Fruit fly (Drosophila melanogaster) whole organism, embryonic: ENCODE data around the gene CG13081.
A peak's percentile ranks its signal among the peaks of the same experiment; 100 is the strongest.

ENCODE experiments used
- Atf3 ChIP-seq: fragments of 200-800 bp; sonication (Bioruptor generic); optimal IDR thresholded peaks from 3 replicates; lab custom pipeline; 2016; ENCODE audit warnings: missing biosample characterization, missing genetic modification characterization
- BEAF-32 ChIP-seq: fragments of 200-800 bp; sonication (Bioruptor generic); optimal IDR thresholded peaks from 3 replicates; lab custom pipeline; 2017; ENCODE audit warnings: missing biosample characterization, missing genetic modification characterization, mild to moderate bottlenecking, moderate library complexity, missing genetic modification reagents
- CG10431 ChIP-seq: fragments of 200-800 bp; sonication (Bioruptor generic); optimal IDR thresholded peaks from 3 replicates; lab custom pipeline; 2018; ENCODE audit warnings: missing biosample characterization, mild to moderate bottlenecking, missing genetic modification characterization
- CG10462 ChIP-seq: fragments of 200-800 bp; sonication (Bioruptor generic); optimal IDR thresholded peaks from 2 replicates; lab custom pipeline; 2016; ENCODE audit warnings: missing biosample characterization, missing genetic modification characterization
- CG11695 ChIP-seq: fragments of 200-800 bp; sonication (Bioruptor generic); IDR thresholded peaks from 3 replicates; pipeline ENCODE4 v1.3.6; 2022; ENCODE audit warnings: missing biosample characterization, missing genetic modification characterization
- CG12071 ChIP-seq: fragments of 200-800 bp; sonication (Bioruptor generic); optimal IDR thresholded peaks from 3 replicates; lab custom pipeline; 2018; ENCODE audit warnings: missing biosample characterization, mild to moderate bottlenecking, missing genetic modification characterization
- CG13123 ChIP-seq: fragments of 200-800 bp; sonication (Bioruptor generic); optimal IDR thresholded peaks from 2 replicates; lab custom pipeline; 2016; ENCODE audit warnings: missing biosample characterization, missing genetic modification characterization
- CG16779 ChIP-seq: fragments of 200-800 bp; sonication (Bioruptor generic); IDR thresholded peaks from 2 replicates; pipeline ENCODE4 v1.3.6; 2022; ENCODE audit warnings: missing biosample characterization, missing genetic modification characterization
- CG17359 ChIP-seq: fragments of 200-800 bp; sonication (Bioruptor generic); optimal IDR thresholded peaks from 3 replicates; lab custom pipeline; 2018; ENCODE audit warnings: missing biosample characterization, mild to moderate bottlenecking, missing genetic modification characterization, moderate library complexity
- CG17385 ChIP-seq: fragments of 200-800 bp; sonication (Bioruptor generic); optimal IDR thresholded peaks from 3 replicates; lab custom pipeline; 2018; ENCODE audit warnings: missing biosample characterization, mild to moderate bottlenecking, missing genetic modification characterization
- CG1832 ChIP-seq: fragments of 200-800 bp; sonication (Bioruptor generic); optimal IDR thresholded peaks from 2 replicates; lab custom pipeline; 2017; ENCODE audit warnings: missing biosample characterization, mild to moderate bottlenecking, missing genetic modification characterization, inconsistent platforms
- CG18764 ChIP-seq: fragments of 200-800 bp; sonication (Bioruptor generic); optimal IDR thresholded peaks from 3 replicates; lab custom pipeline; 2016; ENCODE audit warnings: missing biosample characterization, missing genetic modification characterization
- CG30403 ChIP-seq: fragments of 200-800 bp; sonication (Bioruptor generic); optimal IDR thresholded peaks from 3 replicates; lab custom pipeline; 2016; ENCODE audit warnings: missing biosample characterization, missing genetic modification characterization
- CG31224 ChIP-seq: fragments of 200-800 bp; sonication (Bioruptor generic); IDR thresholded peaks from 2 replicates; pipeline ENCODE4 v1.3.6; 2022; ENCODE audit warnings: missing biosample characterization, missing genetic modification characterization
- CG31388 ChIP-seq: fragments of 200-800 bp; sonication (Bioruptor generic); optimal IDR thresholded peaks from 2 replicates; lab custom pipeline; 2016; ENCODE audit warnings: missing biosample characterization, missing genetic modification characterization
- CG4730 ChIP-seq: fragments of 200-800 bp; sonication (Bioruptor generic); IDR thresholded peaks from 2 replicates; pipeline ENCODE4 v1.3.6; 2022; ENCODE audit warnings: missing biosample characterization, missing genetic modification characterization
- CG7839 ChIP-seq: fragments of 200-800 bp; sonication (Bioruptor generic); optimal IDR thresholded peaks from 3 replicates; lab custom pipeline; 2018; ENCODE audit warnings: missing biosample characterization, mild to moderate bottlenecking, missing genetic modification characterization, moderate library complexity
- CG9215 ChIP-seq: fragments of 200-800 bp; sonication (Bioruptor generic); IDR thresholded peaks from 2 replicates; pipeline ENCODE4 v1.3.6; 2022; ENCODE audit warnings: missing biosample characterization, missing genetic modification characterization
- CrebB ChIP-seq: fragments of 200-800 bp; sonication (Bioruptor generic); optimal IDR thresholded peaks from 3 replicates; lab custom pipeline; 2018; ENCODE audit warnings: missing biosample characterization, mild to moderate bottlenecking, missing genetic modification characterization
- Gsc ChIP-seq: fragments of 200-800 bp; sonication (Bioruptor generic); IDR thresholded peaks from 2 replicates; pipeline ENCODE4 v1.3.6; 2022; ENCODE audit warnings: missing biosample characterization, missing genetic modification characterization
- H2.0 ChIP-seq: fragments of 200-800 bp; sonication (Bioruptor generic); IDR thresholded peaks from 2 replicates; pipeline ENCODE4 v1.3.6; 2022; ENCODE audit warnings: missing biosample characterization, missing genetic modification characterization
- HLH4C ChIP-seq: fragments of 200-800 bp; sonication (Bioruptor generic); IDR thresholded peaks from 3 replicates; pipeline ENCODE4 v1.3.6; 2022; ENCODE audit warnings: missing biosample characterization, missing genetic modification characterization; ENCODE audit not compliant: partially characterized antibody
- Hr3 ChIP-seq: fragments of 200-800 bp; sonication (Bioruptor generic); optimal IDR thresholded peaks from 3 replicates; lab custom pipeline; 2016; ENCODE audit warnings: missing biosample characterization, missing genetic modification characterization
- Hr39 ChIP-seq: fragments of >200 bp; optimal IDR thresholded peaks from 2 replicates; lab custom pipeline; 2017
- Mes4 ChIP-seq: fragments of 200-800 bp; sonication (Bioruptor generic); optimal IDR thresholded peaks from 2 replicates; lab custom pipeline; 2016; ENCODE audit warnings: missing biosample characterization, missing genetic modification characterization
- Nf-YA ChIP-seq: fragments of 200-800 bp; sonication (Bioruptor generic); IDR thresholded peaks from 2 replicates; pipeline ENCODE4 v1.3.6; 2022; ENCODE audit warnings: missing biosample characterization, missing genetic modification characterization
- Ptx1 ChIP-seq: fragments of 200-800 bp; sonication (Bioruptor generic); IDR thresholded peaks from 2 replicates; pipeline ENCODE4 v1.3.6; 2022; ENCODE audit warnings: missing biosample characterization, missing genetic modification characterization
- Six4 ChIP-seq: fragments of 200-800 bp; sonication (Bioruptor generic); optimal IDR thresholded peaks from 2 replicates; lab custom pipeline; 2016; ENCODE audit warnings: missing biosample characterization, missing genetic modification characterization
- Xrp1 ChIP-seq: fragments of 200-800 bp; sonication (Bioruptor generic); IDR thresholded peaks from 2 replicates; pipeline ENCODE4 v1.3.6; 2022; ENCODE audit warnings: missing biosample characterization, missing genetic modification characterization
- ase ChIP-seq: fragments of 200-800 bp; sonication (Bioruptor generic); IDR thresholded peaks from 3 replicates; pipeline ENCODE4 v1.3.6; 2022; ENCODE audit warnings: missing biosample characterization, missing genetic modification characterization
- croc ChIP-seq: fragments of 200-800 bp; sonication (Bioruptor generic); conservative IDR thresholded peaks from 3 replicates; pipeline ENCODE4 v1.3.6; 2022; ENCODE audit warnings: missing biosample characterization, missing genetic modification characterization
- crol ChIP-seq: fragments of 200-800 bp; sonication (Bioruptor generic); IDR thresholded peaks from 2 replicates; pipeline ENCODE4 v1.3.6; 2022; ENCODE audit warnings: missing biosample characterization, missing genetic modification characterization
- esg ChIP-seq: fragments of 200-800 bp; sonication (Bioruptor generic); conservative IDR thresholded peaks from 2 replicates; pipeline ENCODE4 v1.3.6; 2022; ENCODE audit warnings: missing biosample characterization, missing genetic modification characterization
- ewg ChIP-seq: fragments of 200-800 bp; sonication (Bioruptor generic); optimal IDR thresholded peaks from 3 replicates; lab custom pipeline; 2017; ENCODE audit warnings: mild to moderate bottlenecking, missing biosample characterization, missing genetic modification reagents, missing genetic modification characterization
- fd102C ChIP-seq: fragments of 200-800 bp; sonication (Bioruptor generic); optimal IDR thresholded peaks from 2 replicates; lab custom pipeline; 2018; ENCODE audit warnings: missing biosample characterization, mild to moderate bottlenecking, missing genetic modification characterization, moderate library complexity
- h ChIP-seq: fragments of >200 bp; optimal IDR thresholded peaks from 2 replicates; lab custom pipeline; 2017
- mam ChIP-seq: fragments of 200-800 bp; sonication (Bioruptor generic); optimal IDR thresholded peaks from 3 replicates; lab custom pipeline; 2016; ENCODE audit warnings: missing biosample characterization, missing genetic modification characterization
- nerfin-2 ChIP-seq: fragments of 200-800 bp; sonication (Bioruptor generic); IDR thresholded peaks from 2 replicates; pipeline ENCODE4 v1.3.6; 2022; ENCODE audit warnings: missing biosample characterization, missing genetic modification characterization; ENCODE audit not compliant: partially characterized antibody
- org-1 ChIP-seq: fragments of 200-800 bp; sonication (Bioruptor generic); optimal IDR thresholded peaks from 2 replicates; lab custom pipeline; 2017; ENCODE audit warnings: missing biosample characterization, missing genetic modification characterization
- rib ChIP-seq: fragments of 200-800 bp; sonication (Bioruptor generic); IDR thresholded peaks from 2 replicates; pipeline ENCODE4 v1.3.6; 2022; ENCODE audit warnings: missing biosample characterization, missing genetic modification characterization
- run ChIP-seq: fragments of 200-800 bp; sonication (Bioruptor generic); optimal IDR thresholded peaks from 3 replicates; lab custom pipeline; 2018; ENCODE audit warnings: missing biosample characterization, mild to moderate bottlenecking, missing genetic modification characterization
- salm ChIP-seq: fragments of 200-800 bp; sonication (Bioruptor generic); optimal IDR thresholded peaks from 2 replicates; lab custom pipeline; 2018; ENCODE audit warnings: missing biosample characterization, mild to moderate bottlenecking, missing genetic modification characterization
- scrt ChIP-seq: fragments of 200-800 bp; sonication (Bioruptor generic); optimal IDR thresholded peaks from 2 replicates; lab custom pipeline; 2018; ENCODE audit warnings: missing biosample characterization, mild to moderate bottlenecking, missing genetic modification characterization, moderate library complexity
- sens-2 ChIP-seq: fragments of 200-800 bp; sonication (Bioruptor generic); IDR thresholded peaks from 2 replicates; pipeline ENCODE4 v1.3.6; 2022; ENCODE audit warnings: missing biosample characterization, missing genetic modification characterization
- sim ChIP-seq: fragments of 200-800 bp; sonication (Bioruptor generic); IDR thresholded peaks from 2 replicates; pipeline ENCODE4 v1.3.6; 2022; ENCODE audit warnings: missing biosample characterization, missing genetic modification characterization
- sug ChIP-seq: fragments of 200-800 bp; optimal IDR thresholded peaks from 2 replicates; lab custom pipeline; 2019; ENCODE audit warnings: missing biosample characterization, mild to moderate bottlenecking, missing genetic modification characterization, moderate library complexity
- tap ChIP-seq: fragments of 200-800 bp; optimal IDR thresholded peaks from 3 replicates; lab custom pipeline; 2019; ENCODE audit warnings: missing biosample characterization, mild to moderate bottlenecking, missing genetic modification characterization, moderate library complexity
- toy ChIP-seq: fragments of 200-800 bp; sonication (Bioruptor generic); IDR thresholded peaks from 2 replicates; pipeline ENCODE4 v1.3.6; 2022; ENCODE audit warnings: missing biosample characterization, missing genetic modification characterization
- trem ChIP-seq: fragments of 200-800 bp; optimal IDR thresholded peaks from 3 replicates; lab custom pipeline; 2019; ENCODE audit warnings: missing biosample characterization, mild to moderate bottlenecking, missing genetic modification characterization, moderate library complexity
- zen2 ChIP-seq: fragments of 200-800 bp; sonication (Bioruptor generic); IDR thresholded peaks from 3 replicates; pipeline ENCODE4 v1.3.6; 2022; ENCODE audit warnings: missing biosample characterization, missing genetic modification characterization; ENCODE audit not compliant: partially characterized antibody

CG13081 gene

dm6 chr2L:19572496-19573317 is 32.3 kb downstream of the CG13081 start (continued):
- no peak for TF ChIP-seq Mes4 (GFP tag; lab: Kevin White, UChicago)
- peak; percentile 63 for TF ChIP-seq CG9215
- TF ChIP-seq Hr3 (GFP tag; lab: Kevin White, UChicago), result peak; percentile 61
- peak; percentile 59; the same call in 1 of the 2 replicates for TF ChIP-seq crol (GFP tag; lab: Robert Waterston, UW)
- peak; percentile 78 for TF ChIP-seq scrt
- TF ChIP-seq h (lab: Kevin White, UChicago), result no peak
- no peak for TF ChIP-seq fd102C (GFP tag; lab: Kevin White, UChicago)
- peak; percentile 70 for TF ChIP-seq CG17359
- no peak for TF ChIP-seq rib (GFP tag; lab: Robert Waterston, UW)
- TF ChIP-seq zen2 (GFP tag; lab: Robert Waterston, UW), result no peak
- TF ChIP-seq ase (GFP tag; lab: Robert Waterston, UW), result 0 out of 3 replicates have a peak, but pooled peaks have one; percentile 14
- peak; percentile 61 for TF ChIP-seq org-1
- no peak for TF ChIP-seq ewg (GFP tag; lab: Kevin White, UChicago)
- TF ChIP-seq sug, result peak; percentile 45
- peak; percentile 27 for TF ChIP-seq trem (tag; lab: Kevin White, UChicago)
- TF ChIP-seq CG31388 (GFP tag; lab: Kevin White, UChicago), result no peak
- TF ChIP-seq mam (GFP tag; lab: Kevin White, UChicago), result peak; percentile 73
- TF ChIP-seq CG4730, result 0 out of 2 replicates have a peak, but pooled peaks have one; percentile 12
- TF ChIP-seq CG11695 (GFP tag; lab: Robert Waterston, UW), result peak; percentile 55; the same call in 2 of the 3 replicates
- no peak for TF ChIP-seq Hr39 (lab: Kevin White, UChicago)
- TF ChIP-seq salm, result no peak
- TF ChIP-seq CG7839 (tag; lab: Kevin White, UChicago), result peak; percentile 76
- no peak for TF ChIP-seq Gsc
- peak; percentile 35 for TF ChIP-seq CG12071 (GFP tag; lab: Kevin White, UChicago)
- peak; percentile 40; the same call in 1 of the 2 replicates for TF ChIP-seq H2.0 (GFP tag; lab: Robert Waterston, UW)
- TF ChIP-seq CG30403 (GFP tag; lab: Kevin White, UChicago), result peak; percentile 69
- TF ChIP-seq Ptx1 (GFP tag; lab: Robert Waterston, UW), result peak; percentile 72
- no peak for TF ChIP-seq nerfin-2
- TF ChIP-seq toy (GFP tag; lab: Robert Waterston, UW), result no peak
- peak; percentile 43 for TF ChIP-seq tap (tag; lab: Kevin White, UChicago)
- no peak for TF ChIP-seq sens-2 (GFP tag; lab: Robert Waterston, UW)
- TF ChIP-seq croc (GFP tag; lab: Robert Waterston, UW), result no peak
- 0 out of 3 replicates have a peak, but pooled peaks have one; percentile 33 for TF ChIP-seq HLH4C (GFP tag; lab: Robert Waterston, UW)
- TF ChIP-seq esg (GFP tag; lab: Robert Waterston, UW), result peak; percentile 56
- peak; percentile 72 for TF ChIP-seq CrebB (tag; lab: Kevin White, UChicago)
- no peak for TF ChIP-seq run (tag; lab: Kevin White, UChicago)
- TF ChIP-seq BEAF-32 (GFP tag; lab: Kevin White, UChicago), result no peak
- no peak for TF ChIP-seq Nf-YA (GFP tag; lab: Robert Waterston, UW)
- peak; percentile 64 for TF ChIP-seq CG17385
- peak; percentile 23 for TF ChIP-seq CG18764 (GFP tag; lab: Kevin White, UChicago)
- TF ChIP-seq CG16779, result no peak
- no peak for TF ChIP-seq CG10431 (GFP tag; lab: Kevin White, UChicago)
- peak; percentile 14 for TF ChIP-seq CG13123
- TF ChIP-seq CG10462 (GFP tag; lab: Kevin White, UChicago), result no peak
- no peak for TF ChIP-seq Six4 (GFP tag; lab: Kevin White, UChicago)
- TF ChIP-seq Atf3 (GFP tag; lab: Kevin White, UChicago), result no peak
- TF ChIP-seq sim (GFP tag; lab: Robert Waterston, UW), result no peak
- no peak for TF ChIP-seq CG1832 (GFP tag; lab: Kevin White, UChicago)
- TF ChIP-seq Xrp1 (GFP tag; lab: Robert Waterston, UW), result peak; percentile 67; the same call in 1 of the 2 replicates
- peak; percentile 60; the same call in 1 of the 2 replicates for TF ChIP-seq CG31224 (GFP tag; lab: Robert Waterston, UW)
